Fruit fly (Drosophila melanogaster): ENCODE data around the gene CG15534.

CG15534 gene

dm6 chr3R:30431258-30432114 lies at the start of gene CG15534:
Gene CG15534, plus strand, starts transcription at chr3R:30432064.
- no peak for TF ChIP-seq Rel (GFP tag; optimal IDR thresholded peaks at IDR 0.05)
- TF ChIP-seq Rel (tag; optimal IDR thresholded peaks at IDR 0.05): peak; percentile 30
- TF ChIP-seq Vsx2 (GFP tag; optimal IDR thresholded peaks at IDR 0.05; ENCODE audit: partially characterized antibody): peak; percentile 88
- TF ChIP-seq brk (GFP tag; optimal IDR thresholded peaks at IDR 0.05): no peak
- TF ChIP-seq foxo (GFP tag; optimal IDR thresholded peaks at IDR 0.05): no peak
- TF ChIP-seq CG9705 (GFP tag; optimal IDR thresholded peaks at IDR 0.05): no peak
- TF ChIP-seq jim (GFP tag; optimal IDR thresholded peaks at IDR 0.05): no peak
- no peak for TF ChIP-seq CrebA (GFP tag; optimal IDR thresholded peaks at IDR 0.05; ENCODE audit: borderline replicate concordance)
- TF ChIP-seq Hr83 (GFP tag; optimal IDR thresholded peaks at IDR 0.05; ENCODE audit: poor library complexity, severe bottlenecking): no peak
- no peak for TF ChIP-seq pan (optimal IDR thresholded peaks at IDR 0.05)
- no peak for TF ChIP-seq usp (GFP tag; optimal IDR thresholded peaks at IDR 0.05)
- no peak for TF ChIP-seq sv (GFP tag; optimal IDR thresholded peaks at IDR 0.05)
- no peak for TF ChIP-seq fru (GFP tag; optimal IDR thresholded peaks at IDR 0.05)

- no peak for TF ChIP-seq Dfd (GFP tag; optimal IDR thresholded peaks at IDR 0.05)
- TF ChIP-seq HLH106 (tag; optimal IDR thresholded peaks at IDR 0.05): no peak
- TF ChIP-seq sv (GFP tag; optimal IDR thresholded peaks at IDR 0.05): no peak
- no peak for TF ChIP-seq dsf (GFP tag; optimal IDR thresholded peaks at IDR 0.05; ENCODE audit: borderline replicate concordance)
- TF ChIP-seq CrebA (GFP tag; optimal IDR thresholded peaks at IDR 0.05; ENCODE audit: borderline replicate concordance): no peak
- TF ChIP-seq N (GFP tag; optimal IDR thresholded peaks at IDR 0.05): no peak
Observed at dm6 chr3R:30383181-30383580, 48.7 kb upstream of the CG15534 start.

dm6 chr3R:30385531-30385930 lies 46.3 kb upstream of the CG15534 start:
- TF ChIP-seq brk (GFP tag; optimal IDR thresholded peaks at IDR 0.05) (no peak), Rel (GFP tag; optimal IDR thresholded peaks at IDR 0.05) (no peak), Rel (tag; optimal IDR thresholded peaks at IDR 0.05) (peak; percentile 51)

dm6 chr3R:30386759-30387437 lies 45.0 kb upstream of the CG15534 start:
- TF ChIP-seq Vsx2 (GFP tag; optimal IDR thresholded peaks at IDR 0.05; ENCODE audit: partially characterized antibody) (peak; percentile 98), OdsH (GFP tag; optimal IDR thresholded peaks at IDR 0.05) (peak; percentile 40), Hr78 (GFP tag; optimal IDR thresholded peaks at IDR 0.05) (no peak), fru (GFP tag; optimal IDR thresholded peaks at IDR 0.05) (peak; percentile 8), Dif (GFP tag; optimal IDR thresholded peaks at IDR 0.05; ENCODE audit: partially characterized antibody) (peak; percentile 98), usp (GFP tag; optimal IDR thresholded peaks at IDR 0.05) (no peak), Jra (GFP tag; optimal IDR thresholded peaks at IDR 0.05) (peak; percentile 8), CrebA (GFP tag; optimal IDR thresholded peaks at IDR 0.05; ENCODE audit: borderline replicate concordance) (peak; percentile 72), dl (GFP tag; optimal IDR thresholded peaks at IDR 0.05; ENCODE audit: insufficient read depth in 1 of 2, partially characterized antibody in 2 of 2) (peak; percentile 93 to 98), Rel (GFP tag; optimal IDR thresholded peaks at IDR 0.05) (peak; percentile 49), Rel (tag; optimal IDR thresholded peaks at IDR 0.05) (no peak), psq (GFP tag; optimal IDR thresholded peaks at IDR 0.05) (no peak), sage (GFP tag; optimal IDR thresholded peaks at IDR 0.05) (peak; percentile 69)

- TF ChIP-seq sv (GFP tag; optimal IDR thresholded peaks at IDR 0.05) (no peak), Hnf4 (GFP tag; optimal IDR thresholded peaks at IDR 0.05) (no peak), h (GFP tag; optimal IDR thresholded peaks at IDR 0.05) (no peak), rgr (GFP tag; optimal IDR thresholded peaks at IDR 0.05) (no peak), Vsx2 (GFP tag; optimal IDR thresholded peaks at IDR 0.05; ENCODE audit: partially characterized antibody) (peak; percentile 72), Hr83 (GFP tag; optimal IDR thresholded peaks at IDR 0.05; ENCODE audit: poor library complexity, severe bottlenecking) (peak; percentile 60), Jra (GFP tag; optimal IDR thresholded peaks at IDR 0.05) (no peak), jim (GFP tag; optimal IDR thresholded peaks at IDR 0.05) (no peak), HLH106 (tag; optimal IDR thresholded peaks at IDR 0.05) (no peak), lola (GFP tag; optimal IDR thresholded peaks at IDR 0.05) (no peak), dl (GFP tag; optimal IDR thresholded peaks at IDR 0.05; ENCODE audit: insufficient read depth in 1 of 2, partially characterized antibody in 2 of 2) (peak; percentile 44 to 71), br (GFP tag; optimal IDR thresholded peaks at IDR 0.05) (no peak), Rel (GFP tag; optimal IDR thresholded peaks at IDR 0.05) (no peak), Rel (tag; optimal IDR thresholded peaks at IDR 0.05) (peak; percentile 74), woc (GFP tag; optimal IDR thresholded peaks at IDR 0.05) (no peak), Dif (GFP tag; optimal IDR thresholded peaks at IDR 0.05; ENCODE audit: partially characterized antibody) (peak; percentile 79), OdsH (GFP tag; optimal IDR thresholded peaks at IDR 0.05) (no peak), foxo (GFP tag; optimal IDR thresholded peaks at IDR 0.05) (no peak)
Observed at dm6 chr3R:30387515-30388178, 44.2 kb upstream of the CG15534 start, which contains the start of the genes Fer2LCH and Fer1HCH. Gene Fer2LCH, plus strand, starts transcription at chr3R:30387804. Gene Fer1HCH, minus strand, starts transcription at chr3R:30388178.

All from whole organism, wandering third instar larva.